Fruit fly (Drosophila melanogaster) whole organism, embryonic: ENCODE measurements around the gene chic.
A peak's percentile ranks its signal among the peaks of the same experiment; 100 is the strongest.

ENCODE experiments used
- CG10431 ChIP-seq: fragments of 200-800 bp; sonication (Bioruptor generic); optimal IDR thresholded peaks from 3 replicates; lab custom pipeline; 2018; ENCODE audit warnings: missing biosample characterization, mild to moderate bottlenecking, missing genetic modification characterization
- CG10462 ChIP-seq: fragments of 200-800 bp; sonication (Bioruptor generic); optimal IDR thresholded peaks from 2 replicates; lab custom pipeline; 2016; ENCODE audit warnings: missing biosample characterization, missing genetic modification characterization
- CG10959 ChIP-seq: fragments of 200-800 bp; sonication (Bioruptor generic); IDR thresholded peaks from 2 replicates; pipeline ENCODE4 v1.3.6; 2022; ENCODE audit warnings: missing biosample characterization, missing genetic modification characterization
- CG11456 ChIP-seq: fragments of 200-800 bp; sonication (Bioruptor generic); IDR thresholded peaks from 3 replicates; pipeline ENCODE4 v1.3.6; 2022; ENCODE audit warnings: missing biosample characterization, missing genetic modification characterization
- CG11696 ChIP-seq: fragments of 200-800 bp; sonication (Bioruptor generic); IDR thresholded peaks from 2 replicates; pipeline ENCODE4 v1.3.6; 2022; ENCODE audit warnings: missing biosample characterization, missing genetic modification characterization
- CG11723 ChIP-seq: fragments of 200-800 bp; sonication (Bioruptor generic); optimal IDR thresholded peaks from 2 replicates; lab custom pipeline; 2017; ENCODE audit warnings: missing biosample characterization, mild to moderate bottlenecking, missing genetic modification characterization
- CG12236 ChIP-seq: fragments of 200-800 bp; sonication (Bioruptor generic); optimal IDR thresholded peaks from 2 replicates; lab custom pipeline; 2016; ENCODE audit warnings: missing biosample characterization, missing genetic modification characterization
- CG13296 ChIP-seq: fragments of 200-800 bp; sonication (Bioruptor generic); optimal IDR thresholded peaks from 3 replicates; lab custom pipeline; 2018; ENCODE audit warnings: missing biosample characterization, mild to moderate bottlenecking, missing genetic modification characterization
- CG13424 ChIP-seq: fragments of 200-800 bp; sonication (Bioruptor generic); optimal IDR thresholded peaks from 2 replicates; lab custom pipeline; 2019; ENCODE audit warnings: missing biosample characterization, mild to moderate bottlenecking, missing genetic modification characterization, moderate library complexity
- CG15479 ChIP-seq: fragments of 200-800 bp; sonication (Bioruptor generic); optimal IDR thresholded peaks from 3 replicates; lab custom pipeline; 2019; ENCODE audit warnings: missing biosample characterization, mild to moderate bottlenecking, missing genetic modification characterization, moderate library complexity
- CG15514 ChIP-seq: fragments of 200-800 bp; sonication (Bioruptor generic); optimal IDR thresholded peaks from 3 replicates; lab custom pipeline; 2017; ENCODE audit warnings: missing biosample characterization, missing genetic modification characterization, mild to moderate bottlenecking, moderate library complexity, missing genetic modification reagents
- CG1602 ChIP-seq: fragments of 200-800 bp; sonication (Bioruptor generic); optimal IDR thresholded peaks from 3 replicates; lab custom pipeline; 2016; ENCODE audit warnings: missing biosample characterization, missing genetic modification characterization
- CG17359 ChIP-seq: fragments of 200-800 bp; sonication (Bioruptor generic); optimal IDR thresholded peaks from 3 replicates; lab custom pipeline; 2018; ENCODE audit warnings: missing biosample characterization, mild to moderate bottlenecking, missing genetic modification characterization, moderate library complexity
- CG17361 ChIP-seq: fragments of 200-800 bp; sonication (Bioruptor generic); IDR thresholded peaks from 3 replicates; pipeline ENCODE4 v1.3.6; 2022; ENCODE audit warnings: missing biosample characterization, missing genetic modification characterization
- CG18262 ChIP-seq: fragments of 200-800 bp; optimal IDR thresholded peaks from 3 replicates; lab custom pipeline; 2019; ENCODE audit warnings: missing biosample characterization, mild to moderate bottlenecking, missing genetic modification characterization, moderate library complexity
- CG3065 ChIP-seq: fragments of 200-800 bp; sonication (Bioruptor generic); optimal IDR thresholded peaks from 2 replicates; lab custom pipeline; 2016; ENCODE audit warnings: missing biosample characterization, missing genetic modification characterization
- CG3281 ChIP-seq: fragments of 200-800 bp; sonication (Bioruptor generic); optimal IDR thresholded peaks from 3 replicates; lab custom pipeline; 2017; ENCODE audit warnings: missing biosample characterization, mild to moderate bottlenecking, missing genetic modification characterization
- CG3407 ChIP-seq: fragments of 200-800 bp; sonication (Bioruptor generic); optimal IDR thresholded peaks from 2 replicates; lab custom pipeline; 2018; ENCODE audit warnings: missing biosample characterization, mild to moderate bottlenecking, missing genetic modification characterization
- CG3995 ChIP-seq: fragments of 200-800 bp; sonication (Bioruptor generic); optimal IDR thresholded peaks from 3 replicates; lab custom pipeline; 2016; ENCODE audit warnings: missing biosample characterization, missing genetic modification characterization
- CG4707 ChIP-seq: fragments of 200-800 bp; sonication (Bioruptor generic); optimal IDR thresholded peaks from 2 replicates; lab custom pipeline; 2018; ENCODE audit warnings: missing biosample characterization, mild to moderate bottlenecking, missing genetic modification characterization, moderate library complexity
- CG7839 ChIP-seq: fragments of 200-800 bp; sonication (Bioruptor generic); optimal IDR thresholded peaks from 3 replicates; lab custom pipeline; 2018; ENCODE audit warnings: missing biosample characterization, mild to moderate bottlenecking, missing genetic modification characterization, moderate library complexity
- CG7987 ChIP-seq: fragments of 200-800 bp; sonication (Bioruptor generic); optimal IDR thresholded peaks from 2 replicates; lab custom pipeline; 2018; ENCODE audit warnings: missing biosample characterization, mild to moderate bottlenecking, missing genetic modification characterization, moderate library complexity
- CG9797 ChIP-seq: fragments of 200-800 bp; sonication (Bioruptor generic); optimal IDR thresholded peaks from 3 replicates; lab custom pipeline; 2018; ENCODE audit warnings: missing biosample characterization, mild to moderate bottlenecking, missing genetic modification characterization
- D ChIP-seq, 2 experiments: fragments of 200-800 bp in 1 of 2; fragments of >200 bp in 1 of 2; sonication (Bioruptor generic) in 1 of 2; optimal IDR thresholded peaks; 2 replicates in 1 of 2; 3 replicates in 1 of 2; lab custom pipeline; 2017; ENCODE audit warnings: mild to moderate bottlenecking in 1 of 2, missing biosample characterization in 1 of 2, missing genetic modification characterization in 1 of 2, missing genetic modification reagents in 1 of 2
- Fer1 ChIP-seq: fragments of 200-800 bp; sonication (Bioruptor generic); optimal IDR thresholded peaks from 2 replicates; lab custom pipeline; 2017; ENCODE audit warnings: missing biosample characterization, mild to moderate bottlenecking, missing genetic modification characterization
- Fer2 ChIP-seq: fragments of 200-800 bp; sonication (Bioruptor generic); optimal IDR thresholded peaks from 2 replicates; lab custom pipeline; 2018; ENCODE audit warnings: missing biosample characterization, mild to moderate bottlenecking, missing genetic modification characterization, moderate library complexity
- Gug ChIP-seq: fragments of 200-800 bp; sonication (Bioruptor generic); IDR thresholded peaks from 4 replicates; pipeline ENCODE4 v1.3.6; 2022; ENCODE audit warnings: missing biosample characterization, missing genetic modification characterization
- Hr78 ChIP-seq, 2 experiments: fragments of 200-800 bp in 1 of 2; fragments of >200 bp in 1 of 2; sonication (Bioruptor generic) in 1 of 2; optimal IDR thresholded peaks; 2 replicates each; lab custom pipeline; 2017 to 2019; ENCODE audit warnings: missing biosample characterization in 2 of 2, missing genetic modification characterization in 2 of 2, mild to moderate bottlenecking in 1 of 2, moderate library complexity in 1 of 2
- Jarid2 ChIP-seq: fragments of 200-800 bp; sonication (Bioruptor generic); optimal IDR thresholded peaks from 3 replicates; lab custom pipeline; 2017; ENCODE audit warnings: mild to moderate bottlenecking, missing biosample characterization, missing genetic modification reagents, missing genetic modification characterization
- Lim3 ChIP-seq: fragments of 200-800 bp; sonication (Bioruptor generic); IDR thresholded peaks from 2 replicates; pipeline ENCODE4 v1.3.6; 2022; ENCODE audit warnings: missing biosample characterization, missing genetic modification characterization
- PHDP ChIP-seq: fragments of 200-800 bp; sonication (Bioruptor generic); optimal IDR thresholded peaks from 3 replicates; lab custom pipeline; 2018; ENCODE audit warnings: missing biosample characterization, mild to moderate bottlenecking, missing genetic modification characterization, moderate library complexity
- Sox100B ChIP-seq: fragments of 200-800 bp; sonication (Bioruptor generic); optimal IDR thresholded peaks from 3 replicates; lab custom pipeline; 2018; ENCODE audit warnings: missing biosample characterization, mild to moderate bottlenecking, missing genetic modification characterization
- Spps ChIP-seq: fragments of 200-800 bp; sonication (Bioruptor generic); optimal IDR thresholded peaks from 2 replicates; lab custom pipeline; 2018; ENCODE audit warnings: missing biosample characterization, mild to moderate bottlenecking, missing genetic modification characterization
- Tbp ChIP-seq: fragments of >200 bp; optimal IDR thresholded peaks from 2 replicates; lab custom pipeline; 2018; ENCODE audit warnings: missing biosample characterization, missing genetic modification characterization
- Vsx1 ChIP-seq: fragments of 200-800 bp; sonication (Bioruptor generic); optimal IDR thresholded peaks from 2 replicates; lab custom pipeline; 2017; ENCODE audit warnings: missing biosample characterization, mild to moderate bottlenecking, missing genetic modification characterization, missing genetic modification reagents
- ac ChIP-seq: fragments of 200-800 bp; sonication (Bioruptor generic); optimal IDR thresholded peaks from 3 replicates; lab custom pipeline; 2017; ENCODE audit warnings: missing biosample characterization, mild to moderate bottlenecking, missing genetic modification characterization
- ash1 ChIP-seq: fragments of 200-800 bp; sonication (Bioruptor generic); optimal IDR thresholded peaks from 2 replicates; lab custom pipeline; 2018; ENCODE audit warnings: missing biosample characterization, mild to moderate bottlenecking, missing genetic modification characterization
- bsh ChIP-seq, 2 experiments: fragments of 200-800 bp; sonication (Bioruptor generic); optimal IDR thresholded peaks; 2 replicates each; lab custom pipeline; 2017 to 2018; ENCODE audit warnings: mild to moderate bottlenecking in 2 of 2, missing biosample characterization in 2 of 2, missing genetic modification characterization in 2 of 2, moderate library complexity in 1 of 2
- crol ChIP-seq: fragments of 200-800 bp; sonication (Bioruptor generic); IDR thresholded peaks from 2 replicates; pipeline ENCODE4 v1.3.6; 2022; ENCODE audit warnings: missing biosample characterization, missing genetic modification characterization
- en ChIP-seq: fragments of 200-800 bp; sonication (Bioruptor generic); optimal IDR thresholded peaks from 2 replicates; lab custom pipeline; 2016; ENCODE audit warnings: missing biosample characterization, missing genetic modification characterization
- luna ChIP-seq: fragments of 200-800 bp; sonication (Bioruptor generic); optimal IDR thresholded peaks from 2 replicates; lab custom pipeline; 2016; ENCODE audit warnings: missing biosample characterization, missing genetic modification characterization
- mirr ChIP-seq: fragments of 200-800 bp; sonication (Bioruptor generic); optimal IDR thresholded peaks from 3 replicates; lab custom pipeline; 2018; ENCODE audit warnings: missing biosample characterization, mild to moderate bottlenecking, missing genetic modification characterization
- nerfin-2 ChIP-seq: fragments of 200-800 bp; sonication (Bioruptor generic); IDR thresholded peaks from 2 replicates; pipeline ENCODE4 v1.3.6; 2022; ENCODE audit warnings: missing biosample characterization, missing genetic modification characterization; ENCODE audit not compliant: partially characterized antibody
- pfk ChIP-seq: fragments of 200-800 bp; sonication (Bioruptor generic); optimal IDR thresholded peaks from 2 replicates; lab custom pipeline; 2018; ENCODE audit warnings: missing biosample characterization, mild to moderate bottlenecking, missing genetic modification characterization, moderate library complexity
- schlank ChIP-seq: fragments of 200-800 bp; sonication (Bioruptor generic); optimal IDR thresholded peaks from 2 replicates; lab custom pipeline; 2018; ENCODE audit warnings: missing biosample characterization, mild to moderate bottlenecking, missing genetic modification characterization
- scrt ChIP-seq: fragments of 200-800 bp; sonication (Bioruptor generic); optimal IDR thresholded peaks from 2 replicates; lab custom pipeline; 2018; ENCODE audit warnings: missing biosample characterization, mild to moderate bottlenecking, missing genetic modification characterization, moderate library complexity
- slbo ChIP-seq: fragments of 200-800 bp; sonication (Bioruptor generic); IDR thresholded peaks from 2 replicates; pipeline ENCODE4 v1.3.6; 2022; ENCODE audit warnings: missing biosample characterization, missing genetic modification characterization
- trem ChIP-seq: fragments of 200-800 bp; optimal IDR thresholded peaks from 3 replicates; lab custom pipeline; 2019; ENCODE audit warnings: missing biosample characterization, mild to moderate bottlenecking, missing genetic modification characterization, moderate library complexity
- vvl ChIP-seq: fragments of 200-800 bp; sonication (Bioruptor generic); IDR thresholded peaks from 2 replicates; pipeline ENCODE4 v1.3.6; 2022; ENCODE audit warnings: missing biosample characterization, missing genetic modification characterization

The chic gene

dm6 chr2L:5997609-5998229 lies 16.9 kb upstream of the chic start (continued):
- TF ChIP-seq CG15514 = peak; percentile 66
- TF ChIP-seq CG18262 (tag; lab: Kevin White, UChicago) = peak; percentile 46
- peak; percentile 6 for TF ChIP-seq ac (GFP tag; lab: Kevin White, UChicago)
- TF ChIP-seq ash1 (GFP tag; lab: Kevin White, UChicago) = no peak
- no peak for TF ChIP-seq CG1602 (GFP tag; lab: Kevin White, UChicago)
- peak; percentile 11 for TF ChIP-seq CG13424 (tag; lab: Kevin White, UChicago)
- peak; percentile 63 for TF ChIP-seq mirr (GFP tag; lab: Kevin White, UChicago)
- peak; percentile 80 for TF ChIP-seq CG10431 (GFP tag; lab: Kevin White, UChicago)
- peak; percentile 66 for TF ChIP-seq CG7987 (GFP tag; lab: Kevin White, UChicago)
- TF ChIP-seq CG11456 (GFP tag; lab: Robert Waterston, UW) = no peak
- TF ChIP-seq slbo = no peak
- peak; percentile 59 for TF ChIP-seq CG4707 (GFP tag; lab: Kevin White, UChicago)
- peak; percentile 88 for TF ChIP-seq Fer1 (GFP tag; lab: Kevin White, UChicago)
- peak; percentile 47 for TF ChIP-seq PHDP (tag; lab: Kevin White, UChicago)
- peak; percentile 70 for TF ChIP-seq scrt (GFP tag; lab: Kevin White, UChicago)
- TF ChIP-seq Lim3 = no peak
- TF ChIP-seq CG3065 = no peak
- no peak for TF ChIP-seq pfk (GFP tag; lab: Kevin White, UChicago)
- TF ChIP-seq CG10959 (GFP tag; lab: Robert Waterston, UW) = no peak
- peak; percentile 27 for TF ChIP-seq CG9797 (GFP tag; lab: Kevin White, UChicago)
- TF ChIP-seq Gug = no peak
- peak; percentile 51 for TF ChIP-seq CG3407
- peak; percentile 59 for TF ChIP-seq schlank
- TF ChIP-seq CG10462 (GFP tag; lab: Kevin White, UChicago) = no peak
- TF ChIP-seq Fer2 = peak; percentile 50
- TF ChIP-seq Jarid2 (GFP tag; lab: Kevin White, UChicago) = peak; percentile 60
- TF ChIP-seq bsh (GFP tag; optimal IDR thresholded peaks at IDR 0.05; lab: Kevin White, UChicago) = peak; percentile 13 to 56
- TF ChIP-seq CG13296 (GFP tag; lab: Kevin White, UChicago) = peak; percentile 83
- peak; percentile 10 for TF ChIP-seq CG15479
- peak; percentile 59 for TF ChIP-seq vvl (GFP tag; lab: Robert Waterston, UW)
- no peak for TF ChIP-seq luna (GFP tag; lab: Kevin White, UChicago)
- no peak for TF ChIP-seq CG7839
- peak; percentile 21 for TF ChIP-seq trem (tag; lab: Kevin White, UChicago)
- TF ChIP-seq Hr78 (GFP tag; optimal IDR thresholded peaks at IDR 0.05; lab: Kevin White, UChicago) = no peak
- peak; percentile 78 for TF ChIP-seq CG11723
- TF ChIP-seq CG3281 = peak; percentile 61
- no peak for TF ChIP-seq Tbp (GFP tag; lab: Kevin White, UChicago)
- TF ChIP-seq Sox100B (GFP tag; lab: Kevin White, UChicago) = peak; percentile 75
- TF ChIP-seq CG17359 (tag; lab: Kevin White, UChicago) = peak; percentile 68
- TF ChIP-seq crol (GFP tag; lab: Robert Waterston, UW) = no peak
- TF ChIP-seq CG11696 (GFP tag; lab: Robert Waterston, UW) = no peak
- peak; percentile 13 for TF ChIP-seq en (GFP tag; lab: Kevin White, UChicago)
- TF ChIP-seq Spps (tag; lab: Kevin White, UChicago) = peak; percentile 30
- TF ChIP-seq nerfin-2 = no peak
- TF ChIP-seq CG12236 (GFP tag; lab: Kevin White, UChicago) = no peak
- peak; percentile 30; the same call in 1 of the 3 replicates for TF ChIP-seq CG17361 (GFP tag; lab: Robert Waterston, UW)
- no peak for TF ChIP-seq CG3995
- peak; percentile 18 for TF ChIP-seq Vsx1
- TF ChIP-seq D (optimal IDR thresholded peaks at IDR 0.05; lab: Kevin White, UChicago) = no peak
- peak; percentile 52 for TF ChIP-seq D (GFP tag; optimal IDR thresholded peaks at IDR 0.05; lab: Kevin White, UChicago)
